Worm (Caenorhabditis elegans) whole organism, L1 larva: ENCODE measurements around the gene ZC250.2.

Experiments
- C34B4.2 ChIP-seq: sonication (generic microtip); optimal IDR thresholded peaks from 2 replicates; lab custom pipeline; 2017; ENCODE audit warnings: mild to moderate bottlenecking, missing genetic modification characterization, missing compliant biosample characterization
- Y116A8C.19 ChIP-seq: sonication (generic microtip); optimal IDR thresholded peaks from 2 replicates; lab custom pipeline; 2016; ENCODE audit warnings: missing compliant biosample characterization, missing genetic modification characterization, borderline replicate concordance
- aha-1 ChIP-seq: fragments of 150-350 bp; optimal IDR thresholded peaks from 2 replicates; lab custom pipeline; 2014; ENCODE audit warnings: missing biosample characterization, missing genetic modification characterization
- dpl-1 ChIP-seq, 3 experiments: fragments of 150-350 bp in 2 of 3; sonication (generic microtip) in 1 of 3; optimal IDR thresholded peaks; 2 replicates each; lab custom pipeline; 2014 to 2017; ENCODE audit warnings: missing biosample characterization in 3 of 3, missing genetic modification characterization in 3 of 3, missing genetic modification reagents in 3 of 3
- dsc-1 ChIP-seq: sonication (generic microtip); optimal IDR thresholded peaks from 2 replicates; lab custom pipeline; 2016; ENCODE audit warnings: mild to moderate bottlenecking, missing genetic modification characterization, missing compliant biosample characterization
- efl-1 ChIP-seq, 4 experiments: fragments of 150-350 bp; optimal IDR thresholded peaks in 3 of 4; peaks in 1 of 4; 1 replicate in 1 of 4; 2 replicates in 3 of 4; lab custom pipeline; 2014; ENCODE audit warnings: missing biosample characterization in 2 of 4, missing genetic modification characterization in 2 of 4, missing genetic modification reagents in 2 of 4
- efl-3 ChIP-seq: fragments of 200-800 bp; sonication (Bioruptor generic); optimal IDR thresholded peaks from 2 replicates; lab custom pipeline; 2018; ENCODE audit warnings: mild to moderate bottlenecking, missing genetic modification characterization, missing compliant biosample characterization
- egl-13 ChIP-seq: sonication (generic microtip); optimal IDR thresholded peaks from 2 replicates; lab custom pipeline; 2016; ENCODE audit warnings: missing genotype, missing genetic modification reagents, missing genetic modification characterization, missing compliant biosample characterization
- egl-27 ChIP-seq, 2 experiments: fragments of 150-350 bp in 1 of 2; sonication (generic microtip); optimal IDR thresholded peaks; 3 replicates each; lab custom pipeline; 2017 to 2018; ENCODE audit warnings: missing biosample characterization in 2 of 2, missing genetic modification characterization in 2 of 2, missing genetic modification reagents in 2 of 2
- elt-2 ChIP-seq: sonication (generic microtip); optimal IDR thresholded peaks from 2 replicates; lab custom pipeline; 2016; ENCODE audit warnings: missing genetic modification characterization, mild to moderate bottlenecking, inconsistent platforms, missing compliant biosample characterization, missing genetic modification reagents
- elt-3 ChIP-seq, 6 experiments: fragments of 150-350 bp in 1 of 6; sonication (generic microtip); optimal IDR thresholded peaks; 2 replicates each; lab custom pipeline; 2017 to 2018; ENCODE audit warnings: missing biosample characterization in 6 of 6, missing genetic modification characterization in 6 of 6, inconsistent platforms in 1 of 6
- fkh-10 ChIP-seq: sonication (generic microtip); optimal IDR thresholded peaks from 2 replicates; lab custom pipeline; 2017; ENCODE audit warnings: missing biosample characterization, missing genetic modification reagents, missing genetic modification characterization
- fkh-8 ChIP-seq: sonication (generic microtip); optimal IDR thresholded peaks from 2 replicates; lab custom pipeline; 2016; ENCODE audit warnings: mild to moderate bottlenecking, missing genetic modification characterization, missing compliant biosample characterization
- fos-1 ChIP-seq: fragments of 150-350 bp; optimal IDR thresholded peaks from 2 replicates; lab custom pipeline; 2014; ENCODE audit warnings: missing biosample characterization, missing genetic modification characterization
- grh-1 ChIP-seq: fragments of 200-800 bp; sonication (Bioruptor generic); IDR thresholded peaks from 2 replicates; pipeline ENCODE4 v1.3.6; 2022; ENCODE audit warnings: missing genetic modification reagents, missing genetic modification characterization, missing compliant biosample characterization
- hlh-17 ChIP-seq: fragments of 200-800 bp; sonication (Bioruptor generic); optimal IDR thresholded peaks from 2 replicates; lab custom pipeline; 2018; ENCODE audit warnings: missing genetic modification characterization, mild to moderate bottlenecking, missing compliant biosample characterization, moderate library complexity, borderline replicate concordance
- hlh-4 ChIP-seq: sonication (generic microtip); optimal IDR thresholded peaks from 2 replicates; lab custom pipeline; 2016; ENCODE audit warnings: mild to moderate bottlenecking, missing genetic modification characterization, missing compliant biosample characterization
- irx-1 ChIP-seq: sonication (generic microtip); optimal IDR thresholded peaks from 2 replicates; lab custom pipeline; 2016; ENCODE audit warnings: missing genetic modification characterization, missing compliant biosample characterization
- isw-1 ChIP-seq: fragments of 200-800 bp; sonication (Bioruptor generic); IDR thresholded peaks from 2 replicates; pipeline ENCODE4 v1.3.6; 2022; ENCODE audit warnings: missing genetic modification characterization, missing compliant biosample characterization
- jun-1 ChIP-seq: fragments of 150-350 bp; optimal IDR thresholded peaks from 2 replicates; lab custom pipeline; 2014; ENCODE audit warnings: missing biosample characterization, missing genetic modification reagents, missing genetic modification characterization
- lin-13 ChIP-seq: fragments of 150-350 bp; optimal IDR thresholded peaks from 2 replicates; lab custom pipeline; 2014; ENCODE audit warnings: missing biosample characterization, missing genetic modification reagents, missing genetic modification characterization
- lin-14 ChIP-seq: fragments of 200-800 bp; sonication (Bioruptor generic); optimal IDR thresholded peaks from 2 replicates; lab custom pipeline; 2018; ENCODE audit warnings: mild to moderate bottlenecking, missing genetic modification characterization, moderate library complexity, missing compliant biosample characterization
- lin-15B ChIP-seq: fragments of 150-350 bp; sonication (generic microtip); optimal IDR thresholded peaks from 3 replicates; lab custom pipeline; 2014; ENCODE audit warnings: missing biosample characterization, missing genetic modification characterization
- lin-39 ChIP-seq: fragments of 150-350 bp; optimal IDR thresholded peaks from 2 replicates; lab custom pipeline; 2014; ENCODE audit warnings: missing biosample characterization, missing genetic modification reagents, missing genetic modification characterization
- lsy-2 ChIP-seq, 2 experiments: fragments of 150-350 bp; optimal IDR thresholded peaks; 2 replicates each; lab custom pipeline; 2014; ENCODE audit warnings: missing biosample characterization in 2 of 2, missing genetic modification characterization in 2 of 2
- mab-9 ChIP-seq: fragments of 200-800 bp; sonication (Bioruptor generic); IDR thresholded peaks from 2 replicates; pipeline ENCODE4 v1.3.6; 2022; ENCODE audit warnings: missing genetic modification reagents, missing genetic modification characterization, missing compliant biosample characterization
- mdl-1 ChIP-seq, 2 experiments: fragments of 150-350 bp; optimal IDR thresholded peaks; 2 replicates each; lab custom pipeline; 2014 to 2017; ENCODE audit warnings: missing biosample characterization in 2 of 2, missing genetic modification characterization in 2 of 2, inconsistent platforms in 1 of 2
- nhr-11 ChIP-seq: fragments of 150-350 bp; optimal IDR thresholded peaks from 2 replicates; lab custom pipeline; 2014; ENCODE audit warnings: missing biosample characterization, missing genetic modification characterization
- nhr-12 ChIP-seq: sonication (generic microtip); optimal IDR thresholded peaks from 2 replicates; lab custom pipeline; 2017; ENCODE audit warnings: missing biosample characterization, missing genetic modification characterization
- nhr-20 ChIP-seq: sonication (generic microtip); optimal IDR thresholded peaks from 2 replicates; lab custom pipeline; 2016; ENCODE audit warnings: mild to moderate bottlenecking, missing genetic modification characterization, missing compliant biosample characterization
- nhr-237 ChIP-seq: fragments of 150-350 bp; optimal IDR thresholded peaks from 2 replicates; lab custom pipeline; 2014; ENCODE audit warnings: missing biosample characterization, missing genetic modification characterization
- nhr-47 ChIP-seq: sonication (generic microtip); optimal IDR thresholded peaks from 2 replicates; lab custom pipeline; 2016; ENCODE audit warnings: mild to moderate bottlenecking, missing genetic modification characterization, moderate library complexity, missing compliant biosample characterization
- nhr-76 ChIP-seq: sonication (generic microtip); optimal IDR thresholded peaks from 2 replicates; lab custom pipeline; 2017; ENCODE audit warnings: missing biosample characterization, missing genetic modification characterization
- nhr-84 ChIP-seq: sonication (generic microtip); optimal IDR thresholded peaks from 2 replicates; lab custom pipeline; 2017; ENCODE audit warnings: missing biosample characterization, missing genetic modification characterization
- pax-3 ChIP-seq: fragments of 200-800 bp; sonication (Bioruptor generic); optimal IDR thresholded peaks from 2 replicates; lab custom pipeline; 2018; ENCODE audit warnings: mild to moderate bottlenecking, missing genetic modification characterization, moderate library complexity, missing compliant biosample characterization
- rnt-1 ChIP-seq: sonication (generic microtip); optimal IDR thresholded peaks from 2 replicates; lab custom pipeline; 2016; ENCODE audit warnings: mild to moderate bottlenecking, missing genetic modification characterization, moderate library complexity, missing compliant biosample characterization
- skn-1 ChIP-seq: fragments of 150-350 bp; optimal IDR thresholded peaks from 2 replicates; lab custom pipeline; 2014; ENCODE audit warnings: missing biosample characterization, missing genetic modification characterization
- snpc-4 ChIP-seq: fragments of 150-350 bp; optimal IDR thresholded peaks from 2 replicates; lab custom pipeline; 2014; ENCODE audit warnings: missing biosample characterization, missing genetic modification characterization
- snu-23 ChIP-seq: sonication (generic microtip); optimal IDR thresholded peaks from 2 replicates; lab custom pipeline; 2016; ENCODE audit warnings: missing genetic modification characterization, missing compliant biosample characterization
- tbx-2 ChIP-seq: sonication (generic microtip); optimal IDR thresholded peaks from 2 replicates; lab custom pipeline; 2016; ENCODE audit warnings: missing genetic modification characterization, missing compliant biosample characterization
- unc-130 ChIP-seq: fragments of 150-350 bp; optimal IDR thresholded peaks from 2 replicates; lab custom pipeline; 2017; ENCODE audit warnings: missing biosample characterization, missing genetic modification characterization, inconsistent platforms
- unc-30 ChIP-seq: sonication (generic microtip); optimal IDR thresholded peaks from 2 replicates; lab custom pipeline; 2017; ENCODE audit warnings: missing biosample characterization, missing genetic modification characterization
- unc-86 ChIP-seq: sonication (generic microtip); optimal IDR thresholded peaks from 2 replicates; lab custom pipeline; 2016; ENCODE audit warnings: missing genetic modification characterization, missing compliant biosample characterization
- unc-98 ChIP-seq: fragments of 200-800 bp; sonication (Bioruptor generic); IDR thresholded peaks from 2 replicates; pipeline ENCODE4 v1.3.6; 2022; ENCODE audit warnings: missing genetic modification characterization, missing compliant biosample characterization
- xbp-1 ChIP-seq: sonication (generic microtip); optimal IDR thresholded peaks from 2 replicates; lab custom pipeline; 2016; ENCODE audit warnings: missing genetic modification characterization, missing compliant biosample characterization
- ztf-4 ChIP-seq: fragments of 150-350 bp; optimal IDR thresholded peaks from 2 replicates; lab custom pipeline; 2014; ENCODE audit warnings: missing biosample characterization, missing genetic modification characterization

ZC250.2 gene

DNA sequence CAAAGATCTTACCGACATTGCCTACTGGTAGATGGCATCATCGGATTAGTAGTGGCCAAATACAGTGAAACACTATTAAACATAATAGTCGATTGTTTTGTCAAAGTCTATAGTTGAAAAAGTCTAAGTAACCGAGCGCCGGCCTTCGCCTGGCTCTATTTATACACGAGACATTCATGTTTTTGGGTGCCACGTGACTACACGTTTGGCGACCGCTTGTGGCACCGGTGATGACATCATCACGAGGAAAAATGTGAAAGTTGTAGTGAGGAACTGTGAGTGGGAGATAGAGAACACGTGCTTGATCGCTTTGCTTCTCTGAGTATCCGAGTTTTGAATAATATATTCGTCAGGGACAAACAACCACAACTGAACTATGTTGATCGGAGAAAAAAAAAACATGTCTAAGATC, 52.2 kb downstream of the ZC250.2 start (continued):
- no peak for TF ChIP-seq isw-1
- no peak for TF ChIP-seq nhr-84
- peak; percentile 44 for TF ChIP-seq nhr-11
- peak; percentile 80 for TF ChIP-seq rnt-1 (tag; lab: Kevin White, UChicago)
- no peak for TF ChIP-seq efl-3 (GFP tag; lab: Kevin White, UChicago)
- no peak for TF ChIP-seq unc-98 (GFP tag; lab: Robert Waterston, UW)
- TF ChIP-seq jun-1 (tag; lab: Kevin White, UChicago): peak; percentile 46
- peak in 1 of 6 experiments; percentile 90 for TF ChIP-seq elt-3 (tag; optimal IDR thresholded peaks at IDR 0.05; lab: Kevin White, UChicago)
- TF ChIP-seq egl-13 (tag; lab: Kevin White, UChicago): no peak
- no peak for TF ChIP-seq Y116A8C.19 (tag; lab: Kevin White, UChicago)
- peak in 1 of 2 experiments; percentile 99 for TF ChIP-seq mdl-1 (tag; optimal IDR thresholded peaks at IDR 0.05; lab: Kevin White, UChicago)
- TF ChIP-seq mab-9 (GFP tag; lab: Robert Waterston, UW): peak; percentile 63
- TF ChIP-seq efl-1 (optimal IDR thresholded peaks at IDR 0.05; lab: Kevin White, UChicago): peak; percentile 30 to 34
- TF ChIP-seq efl-1 (GFP tag; optimal IDR thresholded peaks at IDR 0.05 in 1 of 2; lab: Kevin White, UChicago): peak; percentile 41 to 97
- no peak for TF ChIP-seq nhr-12
- peak; percentile 93 for TF ChIP-seq unc-130 (tag; lab: Kevin White, UChicago)
- TF ChIP-seq unc-86: no peak
- peak; percentile 61 for TF ChIP-seq lin-13 (GFP tag; lab: Kevin White, UChicago)
- peak; percentile 91 for TF ChIP-seq snu-23 (GFP tag; lab: Kevin White, UChicago)
- TF ChIP-seq nhr-47 (tag; lab: Kevin White, UChicago): peak; percentile 79
- no peak for TF ChIP-seq fkh-10 (GFP tag; lab: Kevin White, UChicago)
- TF ChIP-seq skn-1 (tag; lab: Kevin White, UChicago): peak; percentile 87
- peak; percentile 56 to 77 for TF ChIP-seq lsy-2 (tag; optimal IDR thresholded peaks at IDR 0.05; lab: Kevin White, UChicago)
- peak; percentile 31 for TF ChIP-seq dsc-1 (tag; lab: Kevin White, UChicago)
- TF ChIP-seq tbx-2 (tag; lab: Kevin White, UChicago): peak; percentile 81
- no peak for TF ChIP-seq fkh-8 (tag; lab: Kevin White, UChicago)
- TF ChIP-seq aha-1 (tag; lab: Kevin White, UChicago): no peak
- TF ChIP-seq dpl-1 (GFP tag; optimal IDR thresholded peaks at IDR 0.05; lab: Kevin White, UChicago): peak; percentile 44 to 62 (median 55)
- TF ChIP-seq unc-30 (tag; lab: Kevin White, UChicago): no peak
- no peak for TF ChIP-seq fos-1 (tag; lab: Kevin White, UChicago)
- TF ChIP-seq snpc-4 (tag; lab: Kevin White, UChicago): peak; percentile 68
- TF ChIP-seq C34B4.2 (tag; lab: Kevin White, UChicago): no peak
- peak; percentile 98 for TF ChIP-seq nhr-20
- TF ChIP-seq grh-1: peak; percentile 79
- peak; percentile 59 for TF ChIP-seq elt-2 (tag; lab: Kevin White, UChicago)
- peak; percentile 78 for TF ChIP-seq xbp-1 (tag; lab: Kevin White, UChicago)
- peak; percentile 78 for TF ChIP-seq irx-1 (tag; lab: Kevin White, UChicago)
- no peak for TF ChIP-seq egl-27 (tag; optimal IDR thresholded peaks at IDR 0.05; lab: Kevin White, UChicago)
- peak; percentile 89 for TF ChIP-seq ztf-4 (tag; lab: Kevin White, UChicago)
- TF ChIP-seq hlh-17 (GFP tag; lab: Kevin White, UChicago): no peak
- TF ChIP-seq nhr-76 (tag; lab: Kevin White, UChicago): no peak
- no peak for TF ChIP-seq lin-15B (tag; lab: Kevin White, UChicago)
- no peak for TF ChIP-seq hlh-4 (tag; lab: Kevin White, UChicago)
- peak; percentile 91 for TF ChIP-seq lin-14 (GFP tag; lab: Kevin White, UChicago)
- no peak for TF ChIP-seq nhr-237
- peak; percentile 67 for TF ChIP-seq pax-3 (tag; lab: Kevin White, UChicago)
- peak; percentile 13 for TF ChIP-seq lin-39 (tag; lab: Kevin White, UChicago)
